ENCODE assay signal across 2 worm cellular contexts in genomic region chrIII:2864669-2865068, ce11.
TF ChIP-seq lines count a peak whose summit lies in the region.

No protein-coding gene starts in this region.

TF ChIP-seq in whole organism, L3 larva, 47 proteins besides CTCF, POLR2A, EP300 and RAD21:
- TF ChIP-seq ceh-9 (tag; optimal IDR thresholded peaks at IDR 0.05; lab: Kevin White, UChicago) (no peak), nfya-1 (tag; optimal IDR thresholded peaks at IDR 0.05; lab: Kevin White, UChicago; ENCODE audit: insufficient read depth) (peak; percentile 93)
TF ChIP-seq in whole organism, L3 larva: peak in this region for 1.

TF ChIP-seq in whole organism, late embryonic, 69 proteins besides CTCF, POLR2A, EP300 and RAD21:
- TF ChIP-seq dve-1 (tag; optimal IDR thresholded peaks at IDR 0.05; lab: Kevin White, UChicago) = no peak
- peak; percentile 90 for TF ChIP-seq nfya-1 (tag; optimal IDR thresholded peaks at IDR 0.05; lab: Kevin White, UChicago)

Comparison
In these comparisons a context has a peak if more than half of its experiments do, and no peak if none do; other contexts are left out.
1. Of the 9 proteins assayed by ChIP-seq in both whole organism, late embryonic and whole organism, L3 larva: peak only in whole organism, late embryonic: none; only in whole organism, L3 larva: none; in both: nfya-1; in neither: 8.